Worm (Caenorhabditis elegans) whole organism, young adult: ENCODE measurements around the gene K07F5.7.
"Not testable (repeated sequence)": the region's sequence is repeated elsewhere in the genome, so short reads cannot be mapped to it uniquely, and the experiment has no call there.

Source experiments
- B0019.2 ChIP-seq: fragments of 200-800 bp; sonication (Bioruptor generic); conservative IDR thresholded peaks from 2 replicates; pipeline ENCODE4 v1.3.6; 2022; ENCODE audit warnings: missing genetic modification reagents, missing genetic modification characterization, missing compliant biosample characterization
- B0261.1 ChIP-seq: sonication (generic microtip); optimal IDR thresholded peaks from 2 replicates; lab custom pipeline; 2016; ENCODE audit warnings: mild to moderate bottlenecking, missing genetic modification characterization, moderate library complexity, missing compliant biosample characterization
- C06A6.2 ChIP-seq: fragments of 200-800 bp; sonication (Bioruptor generic); conservative IDR thresholded peaks from 2 replicates; pipeline ENCODE4 v1.3.6; 2022; ENCODE audit warnings: missing genetic modification characterization, missing compliant biosample characterization
- F37B4.10 ChIP-seq: fragments of 200-800 bp; sonication (Bioruptor generic); IDR thresholded peaks from 2 replicates; pipeline ENCODE4 v1.3.6; 2022; ENCODE audit warnings: missing genetic modification characterization, missing compliant biosample characterization
- F52B5.7 ChIP-seq: sonication (generic microtip); optimal IDR thresholded peaks from 2 replicates; lab custom pipeline; 2016; ENCODE audit warnings: mild to moderate bottlenecking, missing genetic modification characterization, missing compliant biosample characterization
- F55B11.4 ChIP-seq: sonication (generic microtip); optimal IDR thresholded peaks from 2 replicates; lab custom pipeline; 2016; ENCODE audit warnings: missing compliant biosample characterization, missing genetic modification characterization, borderline replicate concordance; ENCODE audit not compliant: insufficient read depth
- F57A8.1 ChIP-seq: fragments of 200-800 bp; sonication (Bioruptor generic); optimal IDR thresholded peaks from 2 replicates; lab custom pipeline; 2018; ENCODE audit warnings: mild to moderate bottlenecking, missing genetic modification characterization, moderate library complexity, missing compliant biosample characterization
- F57C9.4 ChIP-seq: sonication (generic microtip); optimal IDR thresholded peaks from 2 replicates; lab custom pipeline; 2017; ENCODE audit warnings: mild to moderate bottlenecking, missing genetic modification characterization, missing compliant biosample characterization
- K11D2.4 ChIP-seq: fragments of 200-800 bp; sonication (Bioruptor generic); IDR thresholded peaks from 2 replicates; pipeline ENCODE4 v1.3.6; 2022; ENCODE audit warnings: missing genetic modification reagents, missing genetic modification characterization, missing compliant biosample characterization
- Y53G8AR.9 ChIP-seq: fragments of 200-800 bp; sonication (Bioruptor generic); conservative IDR thresholded peaks from 2 replicates; pipeline ENCODE4 v1.3.6; 2022; ENCODE audit warnings: missing genetic modification reagents, missing genetic modification characterization, missing compliant biosample characterization
- Y67H2A.10 ChIP-seq: fragments of 200-800 bp; sonication (Bioruptor generic); conservative IDR thresholded peaks from 2 replicates; pipeline ENCODE4 v1.3.6; 2022; ENCODE audit warnings: missing genetic modification reagents, missing genetic modification characterization, missing compliant biosample characterization
- bed-1 ChIP-seq: fragments of 200-800 bp; sonication (Bioruptor generic); IDR thresholded peaks from 2 replicates; pipeline ENCODE4 v1.3.6; 2022; ENCODE audit warnings: missing genetic modification reagents, missing genetic modification characterization, missing compliant biosample characterization
- ceh-79 ChIP-seq: sonication (generic microtip); optimal IDR thresholded peaks from 2 replicates; lab custom pipeline; 2017; ENCODE audit warnings: mild to moderate bottlenecking, missing genetic modification characterization, missing compliant biosample characterization
- chd-7 ChIP-seq: sonication (generic microtip); optimal IDR thresholded peaks from 2 replicates; lab custom pipeline; 2016; ENCODE audit warnings: mild to moderate bottlenecking, missing genetic modification characterization, moderate library complexity, missing compliant biosample characterization
- dpff-1 ChIP-seq: sonication (generic microtip); optimal IDR thresholded peaks from 2 replicates; lab custom pipeline; 2017; ENCODE audit warnings: mild to moderate bottlenecking, missing genetic modification characterization, missing compliant biosample characterization
- egl-18 ChIP-seq: fragments of 200-800 bp; sonication (Bioruptor generic); IDR thresholded peaks from 2 replicates; pipeline ENCODE4 v1.3.6; 2022; ENCODE audit warnings: missing genetic modification reagents, missing genetic modification characterization, missing compliant biosample characterization
- egrh-3 ChIP-seq: fragments of 200-800 bp; sonication (Bioruptor generic); IDR thresholded peaks from 2 replicates; pipeline ENCODE4 v1.3.6; 2022; ENCODE audit warnings: missing genetic modification reagents, missing genetic modification characterization, missing compliant biosample characterization
- ets-4 ChIP-seq: fragments of 200-800 bp; sonication (Bioruptor generic); optimal IDR thresholded peaks from 2 replicates; lab custom pipeline; 2018; ENCODE audit warnings: mild to moderate bottlenecking, missing genetic modification characterization, missing compliant biosample characterization
- fkh-3 ChIP-seq: sonication (generic microtip); optimal IDR thresholded peaks from 2 replicates; lab custom pipeline; 2016; ENCODE audit warnings: mild to moderate bottlenecking, missing genetic modification characterization, missing compliant biosample characterization
- hmg-20 ChIP-seq: fragments of 200-800 bp; sonication (Bioruptor generic); IDR thresholded peaks from 2 replicates; pipeline ENCODE4 v1.3.6; 2022; ENCODE audit warnings: missing genetic modification reagents, missing genetic modification characterization, missing compliant biosample characterization
- lin-54 ChIP-seq: fragments of 200-800 bp; sonication (Bioruptor generic); optimal IDR thresholded peaks from 2 replicates; lab custom pipeline; 2018; ENCODE audit warnings: mild to moderate bottlenecking, missing genetic modification characterization, missing compliant biosample characterization
- lsy-27 ChIP-seq: sonication (generic microtip); optimal IDR thresholded peaks from 2 replicates; lab custom pipeline; 2017; ENCODE audit warnings: missing genetic modification characterization, mild to moderate bottlenecking, missing compliant biosample characterization, antibody characterized with exemption, missing genotype, borderline replicate concordance; ENCODE audit not compliant: insufficient read depth
- mel-28 ChIP-seq: sonication (generic microtip); optimal IDR thresholded peaks from 2 replicates; lab custom pipeline; 2016; ENCODE audit warnings: borderline replicate concordance, mild to moderate bottlenecking, missing genetic modification characterization, missing compliant biosample characterization
- nfya-1 ChIP-seq: sonication (generic microtip); optimal IDR thresholded peaks from 2 replicates; lab custom pipeline; 2017; ENCODE audit warnings: antibody characterized with exemption, missing compliant biosample characterization, missing genetic modification characterization, borderline replicate concordance; ENCODE audit not compliant: insufficient read depth
- nfya-2 ChIP-seq: fragments of 200-800 bp; sonication (Bioruptor generic); IDR thresholded peaks from 2 replicates; pipeline ENCODE4 v1.3.6; 2022; ENCODE audit warnings: missing genetic modification reagents, missing genetic modification characterization, missing compliant biosample characterization
- nhr-80 ChIP-seq: sonication (generic microtip); optimal IDR thresholded peaks from 2 replicates; lab custom pipeline; 2016; ENCODE audit warnings: missing genetic modification characterization, missing compliant biosample characterization
- rcor-1 ChIP-seq: fragments of 200-800 bp; sonication (Bioruptor generic); IDR thresholded peaks from 2 replicates; pipeline ENCODE4 v1.3.6; 2022; ENCODE audit warnings: missing genetic modification reagents, missing genetic modification characterization, missing compliant biosample characterization
- sdz-38 ChIP-seq: sonication (generic microtip); optimal IDR thresholded peaks from 2 replicates; lab custom pipeline; 2016; ENCODE audit warnings: missing genotype, missing genetic modification characterization, missing compliant biosample characterization
- snpc-1.1 ChIP-seq: sonication (generic microtip); optimal IDR thresholded peaks from 2 replicates; lab custom pipeline; 2017; ENCODE audit warnings: missing genetic modification characterization, mild to moderate bottlenecking, missing compliant biosample characterization, antibody characterized with exemption, moderate library complexity, missing genotype, missing genetic modification reagents; ENCODE audit not compliant: insufficient read depth
- tbp1 ChIP-seq: fragments of 200-800 bp; sonication (Bioruptor generic); optimal IDR thresholded peaks from 2 replicates; lab custom pipeline; 2018; ENCODE audit warnings: mild to moderate bottlenecking, missing genetic modification characterization, missing compliant biosample characterization
- zfh-2 ChIP-seq: fragments of 200-800 bp; sonication (Bioruptor generic); conservative IDR thresholded peaks from 2 replicates; pipeline ENCODE4 v1.3.6; 2022; ENCODE audit warnings: missing genetic modification reagents, missing genetic modification characterization, missing compliant biosample characterization
- zim-3 ChIP-seq: sonication (generic microtip); optimal IDR thresholded peaks from 2 replicates; lab custom pipeline; 2017; ENCODE audit warnings: mild to moderate bottlenecking, missing genetic modification characterization, moderate library complexity, missing compliant biosample characterization
- ztf-25 ChIP-seq: fragments of 200-800 bp; sonication (Bioruptor generic); IDR thresholded peaks from 2 replicates; pipeline ENCODE4 v1.3.6; 2022; ENCODE audit warnings: missing genetic modification reagents, missing genetic modification characterization, missing compliant biosample characterization

K07F5.7 gene

ce11 chrIV:9840984-9841590 is 6.9 kb downstream of the K07F5.7 start, which contains the start of the genes kin-24 and msp-56:
Gene kin-24 (minus strand): TSS chrIV:9841084.
Gene msp-56 (plus strand): TSS chrIV:9841540.
- TF ChIP-seq F57C9.4 (tag; lab: Kevin White, UChicago) (no peak), K11D2.4 (GFP tag; lab: Robert Waterston, UW) (no peak), bed-1 (GFP tag; lab: Robert Waterston, UW) (no peak), C06A6.2 (GFP tag; lab: Robert Waterston, UW) (no peak), sdz-38 (tag; lab: Kevin White, UChicago) (no peak), Y53G8AR.9 (GFP tag; lab: Robert Waterston, UW) (no peak), fkh-3 (no peak), lsy-27 (tag; lab: Kevin White, UChicago) (no peak), B0261.1 (tag; lab: Kevin White, UChicago) (no peak), tbp1 (GFP tag; lab: Kevin White, UChicago) (no peak), rcor-1 (GFP tag; lab: Robert Waterston, UW) (no peak)

ce11 chrIV:9837349-9837748 is 10.6 kb downstream of the K07F5.7 start, which contains the start of gene msp-10:
Gene msp-10 (plus strand): TSS chrIV:9837649.
- not testable (repeated sequence) for TF ChIP-seq hmg-20 (GFP tag; lab: Robert Waterston, UW); mel-28 (tag; lab: Kevin White, UChicago); B0019.2 (GFP tag; lab: Robert Waterston, UW)

- TF ChIP-seq F37B4.10 (GFP tag; lab: Robert Waterston, UW) = no peak
These were observed 11.7 kb downstream of the K07F5.7 start, which contains the start of gene msp-81 for ce11 chrIV:9836317-9836716. Gene msp-81 (minus strand): TSS chrIV:9836417.

- TF ChIP-seq nfya-2 (GFP tag; lab: Robert Waterston, UW) = no peak
- TF ChIP-seq lin-54 = no peak
- TF ChIP-seq F55B11.4 (tag; lab: Kevin White, UChicago) = no peak
- no peak for TF ChIP-seq bed-1 (GFP tag; lab: Robert Waterston, UW)
- TF ChIP-seq C06A6.2 (GFP tag; lab: Robert Waterston, UW) = no peak
- TF ChIP-seq egl-18 (GFP tag; lab: Robert Waterston, UW) = no peak
- no peak for TF ChIP-seq ztf-25
- TF ChIP-seq rcor-1 (GFP tag; lab: Robert Waterston, UW) = no peak
- no peak for TF ChIP-seq nhr-80 (tag; lab: Kevin White, UChicago)
These were observed 14.6 kb downstream of the K07F5.7 start for ce11 chrIV:9833337-9833736.

DNA sequence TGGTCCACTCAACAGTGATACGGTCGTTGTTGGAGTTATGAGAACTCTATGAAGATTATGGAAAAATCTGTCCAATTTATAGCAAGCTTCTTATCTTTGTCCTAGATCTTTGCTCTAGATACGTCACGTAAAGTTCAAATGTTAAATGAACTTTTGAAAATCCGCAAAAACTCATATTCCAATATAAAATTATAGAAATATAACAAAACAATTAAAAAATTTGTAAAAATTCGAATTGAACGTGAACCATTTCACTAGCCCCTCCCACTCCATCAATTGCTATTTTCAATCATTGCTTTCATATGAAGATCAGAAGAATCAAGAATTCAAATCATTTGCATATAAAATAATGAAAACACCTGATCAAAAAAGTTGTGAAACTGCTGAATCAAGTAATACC is 15.4 kb downstream of the K07F5.7 start, which contains the start of gene kin-21:
Gene kin-21, plus strand, starts transcription at position 301 of the 400 bp plus-strand sequence.
- TF ChIP-seq zfh-2 (no peak), F52B5.7 (tag; lab: Kevin White, UChicago) (no peak), snpc-1.1 (tag; lab: Kevin White, UChicago) (no peak), F57A8.1 (no peak), lin-54 (no peak), nfya-1 (tag; lab: Kevin White, UChicago) (no peak), ceh-79 (tag; lab: Kevin White, UChicago) (no peak), zim-3 (tag; lab: Kevin White, UChicago) (no peak), Y67H2A.10 (GFP tag; lab: Robert Waterston, UW) (no peak), mel-28 (tag; lab: Kevin White, UChicago) (no peak), F57C9.4 (tag; lab: Kevin White, UChicago) (no peak), ets-4 (GFP tag; lab: Kevin White, UChicago) (no peak), chd-7 (no peak), egrh-3 (GFP tag; lab: Robert Waterston, UW) (no peak), dpff-1 (no peak)
